Worm (Caenorhabditis elegans) whole organism, L1 larva: ENCODE measurements around the gene F53F8.5.
A peak's percentile ranks its signal among the peaks of the same experiment; 100 is the strongest.

ENCODE experiments used
- aly-2 ChIP-seq: fragments of 150-350 bp; optimal IDR thresholded peaks from 2 replicates; lab custom pipeline; 2014; ENCODE audit warnings: missing biosample characterization, missing genetic modification characterization
- blmp-1 ChIP-seq: fragments of 150-350 bp; optimal IDR thresholded peaks from 2 replicates; lab custom pipeline; 2014; ENCODE audit warnings: missing biosample characterization, missing genetic modification characterization
- elt-3 ChIP-seq, 6 experiments: fragments of 150-350 bp in 1 of 6; sonication (generic microtip); optimal IDR thresholded peaks; 2 replicates each; lab custom pipeline; 2017 to 2018; ENCODE audit warnings: missing biosample characterization in 6 of 6, missing genetic modification characterization in 6 of 6, inconsistent platforms in 1 of 6
- fos-1 ChIP-seq: fragments of 150-350 bp; optimal IDR thresholded peaks from 2 replicates; lab custom pipeline; 2014; ENCODE audit warnings: missing biosample characterization, missing genetic modification characterization
- lin-39 ChIP-seq: fragments of 150-350 bp; optimal IDR thresholded peaks from 2 replicates; lab custom pipeline; 2014; ENCODE audit warnings: missing biosample characterization, missing genetic modification reagents, missing genetic modification characterization
- mab-9 ChIP-seq: fragments of 200-800 bp; sonication (Bioruptor generic); IDR thresholded peaks from 2 replicates; pipeline ENCODE4 v1.3.6; 2022; ENCODE audit warnings: missing genetic modification reagents, missing genetic modification characterization, missing compliant biosample characterization
- snpc-4 ChIP-seq: fragments of 150-350 bp; optimal IDR thresholded peaks from 2 replicates; lab custom pipeline; 2014; ENCODE audit warnings: missing biosample characterization, missing genetic modification characterization

DNA sequence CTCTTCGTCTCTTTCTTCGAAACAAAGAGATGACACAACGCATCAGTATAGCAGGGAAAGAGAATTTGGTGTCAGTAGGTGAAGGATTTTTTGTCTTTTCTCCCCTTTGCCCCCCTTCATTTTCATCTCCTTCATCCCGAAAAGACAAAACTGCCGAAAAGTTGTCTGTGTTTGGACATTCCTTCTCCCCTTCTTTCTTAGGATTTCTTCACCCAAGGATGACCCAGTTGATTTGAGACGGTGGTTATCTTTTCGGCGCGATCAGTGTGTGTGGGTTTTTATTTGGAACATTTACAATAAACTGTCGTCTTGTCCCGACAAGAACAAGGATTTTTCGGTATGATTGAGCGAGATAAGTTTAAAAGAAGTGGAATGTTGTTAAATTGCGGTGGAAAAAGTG, 41.4 kb downstream of the F53F8.5 start:
- TF ChIP-seq snpc-4 (tag; lab: Kevin White, UChicago) = no peak
- TF ChIP-seq elt-3 (tag; optimal IDR thresholded peaks at IDR 0.05; lab: Kevin White, UChicago) = no peak
- TF ChIP-seq fos-1 = no peak
- no peak for TF ChIP-seq aly-2 (tag; lab: Kevin White, UChicago)
- no peak for TF ChIP-seq mab-9 (GFP tag; lab: Robert Waterston, UW)
- no peak for TF ChIP-seq lin-39 (tag; lab: Kevin White, UChicago)
- peak; percentile 90 for TF ChIP-seq blmp-1 (tag; lab: Kevin White, UChicago)
